Worm (Caenorhabditis elegans): ENCODE measurements around the gene zim-3.

DNA sequence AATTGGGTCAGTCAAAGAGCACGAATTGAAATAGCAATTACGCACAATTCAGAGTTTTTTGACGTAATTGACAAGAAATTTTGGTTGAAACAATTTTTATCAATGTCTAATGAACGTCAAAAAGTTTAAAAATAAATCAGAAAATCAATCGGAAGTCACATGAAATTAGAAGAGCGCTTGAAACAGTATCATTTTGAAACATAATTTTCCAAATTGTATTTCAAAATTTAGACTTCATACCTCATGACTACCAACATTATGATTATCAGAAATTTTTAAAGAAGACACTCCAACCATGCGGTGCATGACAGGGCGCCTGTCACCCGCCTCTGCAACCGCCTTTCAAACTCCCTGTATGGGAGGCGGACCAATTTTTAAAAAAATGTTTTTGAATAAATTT is 45.2 kb upstream of the zim-3 start:
- TF ChIP-seq ama-1 (optimal IDR thresholded peaks at IDR 0.05), result no peak
- TF ChIP-seq unc-86 (tag; optimal IDR thresholded peaks at IDR 0.05), result no peak
- TF ChIP-seq ref-2 (tag; optimal IDR thresholded peaks at IDR 0.05), result no peak
- no peak for TF ChIP-seq unc-3 (GFP tag; conservative IDR thresholded peaks at IDR 0.05)
- no peak for TF ChIP-seq unc-3 (tag; optimal IDR thresholded peaks at IDR 0.05)
- no peak for TF ChIP-seq elt-2 (tag; optimal IDR thresholded peaks at IDR 0.05)
- TF ChIP-seq sox-4 (tag; optimal IDR thresholded peaks at IDR 0.05), result no peak
- TF ChIP-seq tbx-7 (tag; optimal IDR thresholded peaks at IDR 0.05), result no peak
- no peak for TF ChIP-seq ceh-9 (tag; optimal IDR thresholded peaks at IDR 0.05)
